Fruit fly (Drosophila melanogaster): ENCODE measurements around the gene CG14304.

dm6 chr3R:18582236-18582635 lies 38.9 kb downstream of the CG14304 start:
- TF ChIP-seq CG8478 (optimal IDR thresholded peaks at IDR 0.05), result no peak
- TF ChIP-seq CTCF (optimal IDR thresholded peaks at IDR 0.05), result no peak
